Fruit fly (Drosophila melanogaster): ENCODE results near the gene CG42446.

CG42446 gene

DNA sequence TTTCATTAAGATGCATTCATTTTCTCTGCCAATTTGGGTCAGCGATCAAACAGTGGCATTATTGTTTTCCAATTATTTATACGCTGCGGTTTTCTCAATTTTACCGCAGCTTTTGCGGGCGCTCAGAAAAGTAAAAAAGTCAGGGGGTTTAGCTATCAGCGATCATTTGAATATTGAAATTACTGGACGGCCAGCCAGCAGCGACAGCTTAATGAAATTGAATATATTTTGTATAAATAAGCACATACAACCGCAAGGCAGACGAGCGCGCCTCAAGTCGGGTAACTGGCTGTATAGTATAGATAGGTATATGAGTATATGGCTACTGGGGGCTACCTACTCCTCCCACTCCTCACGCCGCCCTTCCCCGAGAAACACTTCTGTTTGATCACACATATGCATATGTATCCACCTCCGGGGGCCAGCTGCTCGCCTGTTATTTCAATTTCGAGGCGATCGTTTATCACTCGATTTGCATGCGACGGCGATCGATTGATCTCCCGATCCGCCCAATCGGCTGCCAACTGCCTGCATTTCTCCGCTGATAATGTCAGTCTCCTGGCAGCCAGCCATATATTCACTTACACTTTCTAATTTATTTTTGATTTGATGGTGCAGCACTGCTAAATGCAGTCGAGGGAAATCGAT lies 3.6 kb downstream of the CG42446 start (continued):
- TF ChIP-seq CG10979 (tag; optimal IDR thresholded peaks at IDR 0.05) (no peak), CG13624 (GFP tag; optimal IDR thresholded peaks at IDR 0.05) (no peak), zen2 (GFP tag; IDR thresholded peaks at IDR 0.05; ENCODE audit: partially characterized antibody) (no peak), ems (GFP tag; optimal IDR thresholded peaks at IDR 0.05) (no peak), gt (GFP tag; IDR thresholded peaks at IDR 0.05) (no peak), dm (GFP tag; optimal IDR thresholded peaks at IDR 0.05) (no peak), sna (GFP tag; IDR thresholded peaks at IDR 0.05; ENCODE audit: partially characterized antibody) (no peak), ci (GFP tag; IDR thresholded peaks at IDR 0.05) (no peak), kni (GFP tag; optimal IDR thresholded peaks at IDR 0.05) (peak; percentile 9), CG16779 (GFP tag; IDR thresholded peaks at IDR 0.05) (no peak)

DNA sequence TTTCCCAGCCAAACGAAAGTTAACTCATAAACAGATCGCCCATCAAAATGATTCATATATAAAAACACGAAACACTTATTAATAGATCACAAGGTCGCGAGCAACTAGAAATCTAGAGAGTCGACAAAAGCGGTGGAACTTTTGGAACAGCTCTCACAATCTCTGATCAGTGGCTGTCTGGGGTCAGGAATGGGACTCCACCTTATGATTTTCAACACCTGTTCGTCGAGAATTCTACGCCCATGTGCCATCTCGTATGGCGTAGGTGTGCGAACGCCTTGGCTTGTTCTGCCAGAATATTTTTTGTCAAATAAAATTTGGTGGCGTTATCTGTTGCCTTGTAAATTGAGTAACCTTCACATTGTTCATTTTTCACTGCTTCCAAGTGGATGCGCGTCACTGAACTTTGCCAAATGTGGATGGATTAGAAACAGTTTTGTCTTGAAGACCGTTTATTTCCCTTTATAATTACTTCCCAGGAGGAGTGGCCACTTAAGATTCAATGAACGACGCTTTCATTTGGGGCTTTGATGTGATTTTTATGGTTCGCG lies 4.4 kb downstream of the CG42446 start:
- peak; percentile 40 for TF ChIP-seq B-H2 (GFP tag; optimal IDR thresholded peaks at IDR 0.05)
- no peak for TF ChIP-seq CG15696 (tag; optimal IDR thresholded peaks at IDR 0.05)
- TF ChIP-seq toy (GFP tag; IDR thresholded peaks at IDR 0.05) = peak; percentile 55; the same call in 1 of the 2 replicates
- TF ChIP-seq Pdp1 (GFP tag; optimal IDR thresholded peaks at IDR 0.05) = peak in 1 of 2 experiments; percentile 35
- no peak for TF ChIP-seq CG8290 (GFP tag; optimal IDR thresholded peaks at IDR 0.05)
- peak in 1 of 2 experiments; percentile 89 for TF ChIP-seq CG8290 (tag; optimal IDR thresholded peaks at IDR 0.05)
- no peak for TF ChIP-seq CG12299 (tag; optimal IDR thresholded peaks at IDR 0.05)
- no peak for TF ChIP-seq CG7963 (GFP tag; IDR thresholded peaks at IDR 0.05; ENCODE audit: partially characterized antibody)
- TF ChIP-seq CG1603 (tag; optimal IDR thresholded peaks at IDR 0.05) = no peak
- TF ChIP-seq sens (GFP tag) = no peak
- no peak for TF ChIP-seq slou (GFP tag; optimal IDR thresholded peaks at IDR 0.05)
- no peak for TF ChIP-seq Dfd (GFP tag; optimal IDR thresholded peaks at IDR 0.05)
- no peak for TF ChIP-seq wor (GFP tag; IDR thresholded peaks at IDR 0.05)
- no peak for TF ChIP-seq CG8359 (GFP tag; optimal IDR thresholded peaks at IDR 0.05; ENCODE audit: borderline replicate concordance)
- TF ChIP-seq fd96Cb (tag; optimal IDR thresholded peaks at IDR 0.05) = no peak
- TF ChIP-seq psq (GFP tag; optimal IDR thresholded peaks at IDR 0.05) = no peak
- TF ChIP-seq bsh (GFP tag; optimal IDR thresholded peaks at IDR 0.05) = no peak
- no peak for TF ChIP-seq Abd-B (GFP tag; optimal IDR thresholded peaks at IDR 0.05)
- peak; percentile 45 for TF ChIP-seq PHDP (tag; optimal IDR thresholded peaks at IDR 0.05)
- no peak for TF ChIP-seq wek (GFP tag; optimal IDR thresholded peaks at IDR 0.05)
- TF ChIP-seq CG6854 (GFP tag; optimal IDR thresholded peaks at IDR 0.05) = no peak
- peak; percentile 7 for TF ChIP-seq CG13775 (GFP tag; optimal IDR thresholded peaks at IDR 0.05)
- TF ChIP-seq trh (GFP tag; optimal IDR thresholded peaks at IDR 0.05) = no peak
- no peak for TF ChIP-seq CG13287 (GFP tag; IDR thresholded peaks at IDR 0.05; ENCODE audit: partially characterized antibody)
- TF ChIP-seq CG31388 (GFP tag; optimal IDR thresholded peaks at IDR 0.05) = no peak
- no peak for TF ChIP-seq CG4617 (GFP tag; optimal IDR thresholded peaks at IDR 0.05; ENCODE audit: borderline replicate concordance)
- no peak for TF ChIP-seq ab (GFP tag; optimal IDR thresholded peaks at IDR 0.05)
- TF ChIP-seq run (tag; optimal IDR thresholded peaks at IDR 0.05) = no peak
- no peak for TF ChIP-seq zen (tag; optimal IDR thresholded peaks at IDR 0.05)
- TF ChIP-seq CG1832 (GFP tag; optimal IDR thresholded peaks at IDR 0.05) = no peak
- peak; percentile 91 for TF ChIP-seq Ets65A (GFP tag)
- no peak for TF ChIP-seq chif (GFP tag; optimal IDR thresholded peaks at IDR 0.05)
- TF ChIP-seq pb (GFP tag; optimal IDR thresholded peaks at IDR 0.05) = no peak
- TF ChIP-seq CG43689 (GFP tag; IDR thresholded peaks at IDR 0.05) = no peak
- no peak for TF ChIP-seq h (optimal IDR thresholded peaks at IDR 0.05)
- no peak for TF ChIP-seq Six4 (GFP tag; optimal IDR thresholded peaks at IDR 0.05)
- peak; percentile 23 for TF ChIP-seq CG11504 (tag; optimal IDR thresholded peaks at IDR 0.05)
- TF ChIP-seq Adf1 (GFP tag; IDR thresholded peaks at IDR 0.05) = peak; percentile 29; the same call in 1 of the 2 replicates
- TF ChIP-seq CG31224 (GFP tag; IDR thresholded peaks at IDR 0.05) = no peak
